Worm (Caenorhabditis elegans): ENCODE data around the gene dnj-24.

The dnj-24 gene

DNA sequence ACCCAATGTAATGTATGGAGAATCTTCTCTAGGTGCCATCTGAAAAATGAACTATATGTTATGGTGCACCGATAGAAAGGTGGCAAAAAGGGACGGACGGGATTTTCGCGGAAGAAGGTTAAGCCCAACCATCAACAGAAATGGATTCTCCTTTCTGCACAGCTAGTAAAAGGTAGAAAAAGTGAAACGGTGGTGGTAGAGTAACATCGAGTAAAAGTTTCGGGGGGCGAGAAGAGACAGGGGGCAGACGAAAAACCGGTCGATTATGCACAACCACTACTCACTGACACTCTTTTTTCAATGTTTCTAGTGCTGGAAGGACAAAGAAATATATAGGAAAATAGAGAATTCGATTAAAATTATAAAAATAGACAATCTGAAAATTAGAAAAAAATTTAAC, 4.4 kb downstream of the dnj-24 start:
- TF ChIP-seq pax-1 (tag; optimal IDR thresholded peaks at IDR 0.05) (no peak), nhr-232 (tag; optimal IDR thresholded peaks at IDR 0.05) (no peak), fax-1 (tag; optimal IDR thresholded peaks at IDR 0.05) (no peak), dve-1 (tag; optimal IDR thresholded peaks at IDR 0.05) (no peak), ceh-24 (tag; optimal IDR thresholded peaks at IDR 0.05) (no peak), ama-1 (optimal IDR thresholded peaks at IDR 0.05) (no peak)

DNA sequence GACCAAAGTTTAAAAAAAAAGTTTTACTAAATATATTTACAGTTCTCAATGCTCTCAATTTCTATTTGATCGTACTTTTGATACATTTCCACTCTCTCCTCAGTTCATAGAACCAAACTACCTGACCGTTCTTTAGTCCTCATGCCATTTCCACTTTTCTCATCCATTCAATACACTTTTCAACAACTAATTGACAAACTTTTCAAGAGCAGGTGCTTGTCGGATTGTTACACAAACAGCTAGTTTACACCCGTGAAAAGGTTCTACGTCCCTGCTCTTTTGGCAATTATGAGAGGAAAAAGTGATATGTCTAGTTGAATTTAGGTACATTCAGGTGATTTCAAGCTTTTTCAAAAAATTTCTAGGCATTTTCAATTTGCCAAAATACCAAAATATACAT, 6.0 kb downstream of the dnj-24 start:
- no peak for TF ChIP-seq ceh-48 (tag; optimal IDR thresholded peaks at IDR 0.05)
- TF ChIP-seq ceh-34 (tag; optimal IDR thresholded peaks at IDR 0.05), result no peak
- TF ChIP-seq ttx-3 (tag; optimal IDR thresholded peaks at IDR 0.05), result no peak

DNA sequence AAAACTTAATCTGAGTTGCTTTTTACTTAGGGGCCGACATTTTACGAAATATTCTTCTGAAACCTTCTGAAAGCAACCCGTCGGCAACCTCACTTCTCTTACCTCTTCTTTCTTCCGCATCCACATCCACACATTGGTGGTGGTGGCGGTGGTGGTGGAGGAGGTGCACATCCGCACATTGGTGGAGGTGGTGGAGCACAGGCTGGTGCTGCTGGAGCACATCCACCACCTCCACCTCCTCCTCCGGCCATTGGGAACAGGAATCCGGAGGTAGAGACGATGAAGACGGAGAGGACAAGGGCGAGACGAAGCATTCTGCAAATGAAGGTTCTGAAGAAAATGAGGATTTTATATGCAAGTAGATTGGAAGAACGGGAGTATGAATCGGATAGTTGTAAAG, 10.2 kb downstream of the dnj-24 start, which contains the start of gene grl-22:
TSS of gene grl-22 (minus strand) at position 332 of the 400 bp plus-strand sequence.
- TF ChIP-seq lim-6 (tag; optimal IDR thresholded peaks at IDR 0.05) (no peak), sdc-2 (tag; optimal IDR thresholded peaks at IDR 0.05) (no peak), pha-2 (tag; optimal IDR thresholded peaks at IDR 0.05) (no peak), unc-55 (GFP tag; optimal IDR thresholded peaks at IDR 0.05) (no peak)

DNA sequence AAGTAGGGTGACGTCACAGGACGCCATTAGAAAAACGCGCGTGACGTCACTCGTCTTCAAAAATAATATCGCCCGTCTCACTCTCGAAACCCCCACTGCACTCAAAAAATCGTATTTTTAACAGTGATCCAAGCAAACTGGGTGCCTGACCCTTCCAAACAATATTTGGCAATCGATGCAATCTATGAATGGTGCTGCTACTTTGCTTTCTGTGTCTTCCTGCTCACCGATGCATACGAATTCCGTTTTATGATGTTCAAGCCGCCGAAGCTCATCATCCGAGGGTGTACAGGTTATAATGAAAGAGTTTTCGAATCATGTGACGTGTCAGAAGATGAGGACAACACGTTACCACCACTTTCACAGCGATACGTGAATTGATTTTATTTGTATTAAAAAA, 16.3 kb downstream of the dnj-24 start, which contains the start of gene W03A5.1:
TSS of gene W03A5.1 (plus strand) at position 301 of the 400 bp plus-strand sequence.
- no peak for TF ChIP-seq ceh-19 (GFP tag; optimal IDR thresholded peaks at IDR 0.05)
- TF ChIP-seq ceh-9 (tag; optimal IDR thresholded peaks at IDR 0.05), result no peak
- no peak for TF ChIP-seq T23F11.4 (GFP tag; optimal IDR thresholded peaks at IDR 0.05)
- TF ChIP-seq dve-1 (tag; optimal IDR thresholded peaks at IDR 0.05), result no peak
- no peak for TF ChIP-seq ets-4 (tag; optimal IDR thresholded peaks at IDR 0.05)
- TF ChIP-seq hlh-6 (tag; optimal IDR thresholded peaks at IDR 0.05), result no peak
- no peak for TF ChIP-seq ceh-30 (tag; optimal IDR thresholded peaks at IDR 0.05)
- no peak for TF ChIP-seq gmeb-2 (tag; optimal IDR thresholded peaks at IDR 0.05)
- TF ChIP-seq ceh-45 (GFP tag; IDR thresholded peaks at IDR 0.05), result no peak
- no peak for TF ChIP-seq nfya-1 (tag; optimal IDR thresholded peaks at IDR 0.05)
- no peak for TF ChIP-seq sox-4 (tag; optimal IDR thresholded peaks at IDR 0.05)
- no peak for TF ChIP-seq rnt-1 (tag; optimal IDR thresholded peaks at IDR 0.05)
- no peak for TF ChIP-seq F13H6.1 (tag; optimal IDR thresholded peaks at IDR 0.05)
- no peak for TF ChIP-seq ceh-18 (tag; optimal IDR thresholded peaks at IDR 0.05)
- TF ChIP-seq fax-1 (tag; optimal IDR thresholded peaks at IDR 0.05), result no peak
- TF ChIP-seq hlh-15 (tag; optimal IDR thresholded peaks at IDR 0.05), result no peak

DNA sequence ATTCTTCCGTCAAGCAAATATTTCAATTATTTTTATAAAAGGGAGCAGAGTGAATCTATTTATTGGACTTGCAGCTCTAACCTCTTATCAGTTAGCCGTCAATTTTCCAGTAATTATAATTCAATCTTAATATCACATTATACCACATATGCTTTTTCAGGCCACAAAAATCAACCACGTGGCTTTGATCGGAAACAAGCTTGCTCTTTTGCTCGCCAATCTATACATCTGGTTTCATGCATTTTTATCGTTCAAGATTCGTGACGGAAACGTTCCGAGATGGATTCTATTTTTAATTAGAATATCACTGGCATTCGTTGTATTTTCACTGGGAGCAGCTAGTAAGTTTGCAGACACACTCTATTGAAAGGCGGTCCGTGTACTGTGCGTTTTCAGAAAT, 16.8 kb downstream of the dnj-24 start:
- no peak for TF ChIP-seq gmeb-2 (tag; optimal IDR thresholded peaks at IDR 0.05)
- no peak for TF ChIP-seq pros-1 (tag; optimal IDR thresholded peaks at IDR 0.05)
- no peak for TF ChIP-seq rnt-1 (tag; optimal IDR thresholded peaks at IDR 0.05)

DNA sequence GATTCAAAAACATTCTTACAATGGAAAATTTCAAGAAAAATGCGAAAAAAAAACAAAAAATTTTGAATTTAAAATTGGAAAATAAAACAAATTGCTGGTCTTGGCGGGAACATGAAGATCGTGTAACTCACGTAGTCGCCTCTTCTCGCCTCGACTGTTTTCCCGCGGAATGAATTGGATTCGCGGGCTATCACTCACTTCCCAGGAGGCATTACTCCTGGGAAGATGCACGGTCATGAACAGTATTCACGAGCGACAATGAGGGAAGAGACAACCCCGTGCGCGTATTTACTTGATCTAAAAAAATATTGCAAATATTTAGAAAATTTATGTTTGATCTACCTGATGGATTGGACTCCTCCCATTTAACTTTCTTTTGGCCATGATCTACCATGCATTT, 17.6 kb downstream of the dnj-24 start:
- TF ChIP-seq ztf-16 (tag; optimal IDR thresholded peaks at IDR 0.05) (no peak), ceh-45 (GFP tag; IDR thresholded peaks at IDR 0.05) (no peak), ets-4 (tag; optimal IDR thresholded peaks at IDR 0.05) (no peak), unc-3 (GFP tag; conservative IDR thresholded peaks at IDR 0.05) (no peak), unc-3 (tag; optimal IDR thresholded peaks at IDR 0.05) (no peak), K02D7.2 (tag; optimal IDR thresholded peaks at IDR 0.05) (no peak), tbx-7 (tag; optimal IDR thresholded peaks at IDR 0.05) (no peak), ceh-24 (tag; optimal IDR thresholded peaks at IDR 0.05) (no peak), pax-1 (tag; optimal IDR thresholded peaks at IDR 0.05) (no peak), ceh-22 (tag; optimal IDR thresholded peaks at IDR 0.05) (no peak), hlh-15 (tag; optimal IDR thresholded peaks at IDR 0.05) (no peak), F13H6.1 (tag; optimal IDR thresholded peaks at IDR 0.05) (no peak), ama-1 (optimal IDR thresholded peaks at IDR 0.05) (no peak), syd-9 (tag; optimal IDR thresholded peaks at IDR 0.05) (no peak), ceh-48 (tag; optimal IDR thresholded peaks at IDR 0.05) (no peak)
